Fruit fly (Drosophila melanogaster): ENCODE results near the gene CG42588.
A peak's percentile ranks its signal among the peaks of the same experiment; 100 is the strongest.

Gene CG42588

dm6 chr3L:12874211-12874610 is 60.2 kb downstream of the CG42588 start (continued):
- TF ChIP-seq da (GFP tag; optimal IDR thresholded peaks at IDR 0.05) (no peak), lmd (GFP tag; IDR thresholded peaks at IDR 0.05) (peak; percentile 35; the same call in 1 of the 2 replicates), CG6272 (GFP tag; IDR thresholded peaks at IDR 0.05) (no peak), NK7.1 (GFP tag; optimal IDR thresholded peaks at IDR 0.05) (no peak), CG43689 (GFP tag; IDR thresholded peaks at IDR 0.05) (no peak), CG3726 (GFP tag; IDR thresholded peaks at IDR 0.05) (no peak), CG17359 (tag; optimal IDR thresholded peaks at IDR 0.05) (no peak), Deaf1 (tag; optimal IDR thresholded peaks at IDR 0.05) (no peak), gfzf (GFP tag; optimal IDR thresholded peaks at IDR 0.05) (no peak), CG12769 (tag; optimal IDR thresholded peaks at IDR 0.05) (no peak), MTF-1 (GFP tag; optimal IDR thresholded peaks at IDR 0.05; ENCODE audit: borderline replicate concordance) (no peak), CG15073 (GFP tag; optimal IDR thresholded peaks at IDR 0.05) (no peak), CG34224 (GFP tag; IDR thresholded peaks at IDR 0.05; ENCODE audit: partially characterized antibody) (no peak), CG32767 (GFP tag; IDR thresholded peaks at IDR 0.05) (no peak), bab2 (GFP tag; optimal IDR thresholded peaks at IDR 0.05) (no peak), cwo (GFP tag; optimal IDR thresholded peaks at IDR 0.05) (peak; percentile 35), dmrt11E (tag; optimal IDR thresholded peaks at IDR 0.05) (no peak), zf30C (GFP tag; optimal IDR thresholded peaks at IDR 0.05) (no peak), Scr (GFP tag; IDR thresholded peaks at IDR 0.05; ENCODE audit: partially characterized antibody) (no peak), CG12391 (tag; optimal IDR thresholded peaks at IDR 0.05) (no peak), Dek (tag; optimal IDR thresholded peaks at IDR 0.05) (no peak), slp2 (GFP tag; optimal IDR thresholded peaks at IDR 0.05) (no peak), Atf-2 (GFP tag; optimal IDR thresholded peaks at IDR 0.05) (no peak), CG12236 (GFP tag; optimal IDR thresholded peaks at IDR 0.05) (no peak), MESR4 (GFP tag; optimal IDR thresholded peaks at IDR 0.05) (no peak), CG9215 (GFP tag; IDR thresholded peaks at IDR 0.05) (no peak), dm (GFP tag; optimal IDR thresholded peaks at IDR 0.05) (no peak), ab (GFP tag; optimal IDR thresholded peaks at IDR 0.05) (no peak), GATAe (GFP tag; conservative IDR thresholded peaks at IDR 0.05) (no peak), HmgZ (tag; optimal IDR thresholded peaks at IDR 0.05) (no peak), CG4707 (GFP tag; optimal IDR thresholded peaks at IDR 0.05) (no peak), prd (optimal IDR thresholded peaks at IDR 0.05) (no peak), prd (GFP tag; IDR thresholded peaks at IDR 0.05) (0 out of 3 replicates have a peak, but pooled peaks have one; percentile 12), CG1602 (GFP tag; optimal IDR thresholded peaks at IDR 0.05) (no peak), C15 (GFP tag; IDR thresholded peaks at IDR 0.05) (no peak), Drgx (GFP tag; IDR thresholded peaks at IDR 0.05) (no peak), Atf6 (GFP tag; IDR thresholded peaks at IDR 0.05) (no peak), Gsc (GFP tag; IDR thresholded peaks at IDR 0.05) (no peak), CG15269 (tag; optimal IDR thresholded peaks at IDR 0.05) (peak; percentile 53), CG1233 (GFP tag; optimal IDR thresholded peaks at IDR 0.05) (no peak), CG7556 (GFP tag; optimal IDR thresholded peaks at IDR 0.05) (peak; percentile 18), CG18011 (GFP tag; optimal IDR thresholded peaks at IDR 0.05) (no peak), rib (GFP tag; IDR thresholded peaks at IDR 0.05) (no peak), Meics (GFP tag; optimal IDR thresholded peaks at IDR 0.05) (peak; percentile 47), CG4360 (GFP tag; IDR thresholded peaks at IDR 0.05) (no peak), CG18599 (GFP tag; optimal IDR thresholded peaks at IDR 0.05) (peak; percentile 76), tio (GFP tag; optimal IDR thresholded peaks at IDR 0.05) (no peak), CG17361 (GFP tag; IDR thresholded peaks at IDR 0.05) (no peak), nerfin-1 (tag; optimal IDR thresholded peaks at IDR 0.05) (no peak), bcd (GFP tag; optimal IDR thresholded peaks at IDR 0.05) (peak; percentile 6), Fer2 (tag; optimal IDR thresholded peaks at IDR 0.05) (no peak), CG10979 (tag; optimal IDR thresholded peaks at IDR 0.05) (no peak)
